Fruit fly (Drosophila melanogaster): ENCODE data around the gene Cox11.

The Cox11 gene

DNA sequence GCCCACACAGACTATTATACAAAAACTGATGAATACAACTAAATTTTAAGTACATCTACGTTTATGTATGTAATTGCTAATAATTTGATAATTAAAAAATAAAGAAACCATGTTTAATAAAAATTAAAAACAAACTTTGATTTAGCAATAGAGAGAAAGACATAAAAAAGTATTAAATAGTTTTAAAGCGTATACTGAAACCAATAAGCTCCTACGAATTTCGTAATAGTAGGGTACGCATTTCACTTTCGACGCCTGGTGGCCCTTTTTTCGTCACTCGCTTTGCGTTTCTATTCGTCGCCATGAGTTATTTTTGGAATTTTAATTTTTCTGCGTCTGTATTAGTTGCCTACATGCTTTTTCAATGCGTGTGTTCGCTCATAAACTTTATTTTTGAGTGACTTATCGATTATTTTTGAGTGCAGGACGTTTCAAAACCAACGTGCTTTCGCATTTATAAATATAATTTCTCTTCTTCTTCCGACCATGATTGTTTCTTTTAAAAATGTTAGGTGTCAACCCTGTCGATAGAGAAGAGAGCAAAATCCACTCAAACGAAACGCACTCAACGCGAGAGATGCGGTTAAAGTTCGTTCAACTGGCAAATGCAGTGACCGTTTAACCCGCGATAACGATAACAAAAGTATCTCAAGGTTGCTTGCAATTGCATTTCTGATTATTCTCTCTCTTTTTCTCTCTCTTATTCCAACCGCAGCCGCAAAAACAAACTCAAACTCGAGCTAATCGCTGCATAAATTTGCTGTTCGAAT, 19.9 kb downstream of the Cox11 start, which contains the start of gene Oscillin (continued):
- TF ChIP-seq CG18262 (tag; optimal IDR thresholded peaks at IDR 0.05) (peak; percentile 93), CG4730 (GFP tag; IDR thresholded peaks at IDR 0.05) (peak; percentile 69), CG2120 (GFP tag; optimal IDR thresholded peaks at IDR 0.05) (peak; percentile 12), bab2 (GFP tag; optimal IDR thresholded peaks at IDR 0.05) (peak; percentile 59), CG18011 (GFP tag; optimal IDR thresholded peaks at IDR 0.05) (no peak), nmo (GFP tag; optimal IDR thresholded peaks at IDR 0.05) (peak; percentile 93), gcm2 (GFP tag; optimal IDR thresholded peaks at IDR 0.05) (no peak), dmrt99B (tag; optimal IDR thresholded peaks at IDR 0.05) (peak; percentile 89), H15 (GFP tag; IDR thresholded peaks at IDR 0.05) (peak; percentile 72), CG18599 (GFP tag; optimal IDR thresholded peaks at IDR 0.05) (peak; percentile 89), CG7786 (GFP tag; optimal IDR thresholded peaks at IDR 0.05) (no peak), fd96Cb (tag; optimal IDR thresholded peaks at IDR 0.05) (peak; percentile 80), NC2β (GFP tag; optimal IDR thresholded peaks at IDR 0.05) (no peak), Bgb (GFP tag; IDR thresholded peaks at IDR 0.05; ENCODE audit: partially characterized antibody) (peak; percentile 64; the same call in 1 of the 2 replicates), Jarid2 (GFP tag; optimal IDR thresholded peaks at IDR 0.05) (no peak), CG6175 (GFP tag; IDR thresholded peaks at IDR 0.05) (no peak), CG33557 (GFP tag; optimal IDR thresholded peaks at IDR 0.05) (peak; percentile 17), da (GFP tag; optimal IDR thresholded peaks at IDR 0.05) (no peak), CG6654 (GFP tag; optimal IDR thresholded peaks at IDR 0.05) (peak; percentile 45), E2f1 (GFP tag; IDR thresholded peaks at IDR 0.05) (peak; percentile 79), CG8089 (GFP tag; optimal IDR thresholded peaks at IDR 0.05) (no peak), fd64A (GFP tag; optimal IDR thresholded peaks at IDR 0.05) (no peak), CG7987 (GFP tag; optimal IDR thresholded peaks at IDR 0.05) (peak; percentile 44), CG4820 (GFP tag; optimal IDR thresholded peaks at IDR 0.05) (peak; percentile 65), Ptx1 (GFP tag; IDR thresholded peaks at IDR 0.05) (peak; percentile 88), CG10274 (GFP tag; optimal IDR thresholded peaks at IDR 0.05) (peak; percentile 94), CG1233 (GFP tag; optimal IDR thresholded peaks at IDR 0.05) (peak; percentile 80), pita (GFP tag; optimal IDR thresholded peaks at IDR 0.05) (no peak), Atf3 (GFP tag; optimal IDR thresholded peaks at IDR 0.05) (no peak), Antp (GFP tag; optimal IDR thresholded peaks at IDR 0.05) (peak; percentile 35), Deaf1 (tag; optimal IDR thresholded peaks at IDR 0.05) (peak; percentile 69), inv (GFP tag; IDR thresholded peaks at IDR 0.05; ENCODE audit: partially characterized antibody) (peak; percentile 32; the same call in 1 of the 2 replicates), CG5180 (GFP tag; optimal IDR thresholded peaks at IDR 0.05) (peak; percentile 69), org-1 (GFP tag; optimal IDR thresholded peaks at IDR 0.05) (peak; percentile 52), Doc3 (GFP tag; IDR thresholded peaks at IDR 0.05; ENCODE audit: partially characterized antibody) (peak; percentile 45; the same call in 2 of the 3 replicates), eyg (GFP tag; optimal IDR thresholded peaks at IDR 0.05) (no peak), bowl (GFP tag; IDR thresholded peaks at IDR 0.05) (no peak), CG16815 (GFP tag; optimal IDR thresholded peaks at IDR 0.05) (peak; percentile 18), CG18764 (GFP tag; optimal IDR thresholded peaks at IDR 0.05) (peak; percentile 67), CG10979 (tag; optimal IDR thresholded peaks at IDR 0.05) (peak; percentile 88), CTCF (GFP tag; optimal IDR thresholded peaks at IDR 0.05) (peak; percentile 12), MTF-1 (GFP tag; optimal IDR thresholded peaks at IDR 0.05; ENCODE audit: borderline replicate concordance) (peak; percentile 34), wor (GFP tag; IDR thresholded peaks at IDR 0.05) (peak; percentile 64), CG6765 (GFP tag; optimal IDR thresholded peaks at IDR 0.05) (peak; percentile 62), NC2α (GFP tag; optimal IDR thresholded peaks at IDR 0.05) (no peak), sna (GFP tag; IDR thresholded peaks at IDR 0.05; ENCODE audit: partially characterized antibody) (peak; percentile 91), crp (GFP tag; optimal IDR thresholded peaks at IDR 0.05) (peak in 1 of 2 experiments; percentile 33), lola (GFP tag; optimal IDR thresholded peaks at IDR 0.05) (peak in 1 of 3 experiments; percentile 87)

All from whole organism, embryonic.